Worm (Caenorhabditis elegans): ENCODE results near the gene C29F5.1.

The C29F5.1 gene

DNA sequence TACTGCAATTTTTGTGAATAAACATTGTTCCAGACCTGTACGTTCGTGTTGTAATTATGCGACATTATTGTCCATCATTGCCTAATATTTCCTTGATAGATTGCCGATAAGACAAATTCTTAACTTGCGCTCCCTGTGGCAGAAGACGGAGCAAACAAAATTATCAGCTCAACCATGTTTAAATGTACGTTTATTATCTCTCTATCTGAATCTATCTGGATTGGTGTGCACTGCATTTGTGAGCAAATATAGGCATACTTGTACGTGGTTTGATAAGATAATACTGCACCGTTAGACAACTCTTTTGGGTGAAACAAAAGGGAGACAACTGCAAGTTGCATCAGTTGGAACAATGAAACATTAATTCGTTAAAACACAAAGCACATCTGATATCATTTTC, 24.0 kb downstream of the C29F5.1 start (continued):
- TF ChIP-seq B0261.1 (tag; optimal IDR thresholded peaks at IDR 0.05) (no peak), F52B5.7 (tag; optimal IDR thresholded peaks at IDR 0.05) (no peak), chd-7 (tag; optimal IDR thresholded peaks at IDR 0.05) (no peak), lin-26 (GFP tag; IDR thresholded peaks at IDR 0.05) (no peak), madf-3 (GFP tag; IDR thresholded peaks at IDR 0.05) (no peak), ceh-40 (GFP tag; IDR thresholded peaks at IDR 0.05) (no peak), F57A8.1 (GFP tag; optimal IDR thresholded peaks at IDR 0.05) (no peak), tbx-9 (tag; optimal IDR thresholded peaks at IDR 0.05; ENCODE audit: borderline replicate concordance) (no peak), mcd-1 (GFP tag; IDR thresholded peaks at IDR 0.05) (no peak), atf-7 (tag; optimal IDR thresholded peaks at IDR 0.05) (peak; percentile 26), Y79H2A.3 (GFP tag; conservative IDR thresholded peaks at IDR 0.05) (no peak), zim-3 (tag; optimal IDR thresholded peaks at IDR 0.05) (no peak), C17E4.6 (GFP tag; IDR thresholded peaks at IDR 0.05) (no peak), dox-1 (GFP tag; IDR thresholded peaks at IDR 0.05) (peak; percentile 62), Y56A3A.18 (GFP tag; IDR thresholded peaks at IDR 0.05) (no peak), nhr-90 (tag; optimal IDR thresholded peaks at IDR 0.05) (no peak), ZK185.1 (tag; optimal IDR thresholded peaks at IDR 0.05; ENCODE audit: poor library complexity, severe bottlenecking) (no peak), mel-28 (tag; optimal IDR thresholded peaks at IDR 0.05; ENCODE audit: borderline replicate concordance) (no peak), tbp1 (GFP tag; optimal IDR thresholded peaks at IDR 0.05) (peak; percentile 30), ceh-58 (GFP tag; IDR thresholded peaks at IDR 0.05) (no peak), cebp-2 (GFP tag; IDR thresholded peaks at IDR 0.05) (no peak), snpc-1.1 (tag; optimal IDR thresholded peaks at IDR 0.05; ENCODE audit: insufficient read depth) (no peak), lin-54 (GFP tag; optimal IDR thresholded peaks at IDR 0.05) (peak; percentile 28)

DNA sequence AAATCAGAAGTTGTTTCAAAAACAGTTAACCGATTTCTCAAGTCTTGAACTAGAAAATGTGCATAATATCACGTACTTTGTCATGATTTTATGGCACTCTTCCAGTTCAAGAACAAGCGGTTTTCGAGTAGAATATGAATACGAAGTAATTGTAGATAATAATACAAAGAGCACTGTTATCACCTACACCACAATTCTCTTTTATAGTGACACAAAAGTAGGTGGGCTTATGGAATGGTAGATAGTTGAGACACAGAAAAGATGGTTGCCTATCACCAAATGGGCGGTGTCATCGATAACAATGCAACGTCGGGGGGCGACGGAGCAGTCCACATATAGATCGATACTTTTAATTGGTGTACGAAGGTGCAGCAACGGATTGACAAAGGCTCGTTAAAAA, 25.3 kb downstream of the C29F5.1 start:
- TF ChIP-seq lag-1 (GFP tag; IDR thresholded peaks at IDR 0.05) = no peak
- no peak for TF ChIP-seq pha-4 (tag; optimal IDR thresholded peaks at IDR 0.05)
- TF ChIP-seq mcd-1 (GFP tag; IDR thresholded peaks at IDR 0.05) = no peak
- no peak for TF ChIP-seq D2030.7 (GFP tag; IDR thresholded peaks at IDR 0.05)
- no peak for TF ChIP-seq F57A8.1 (GFP tag; optimal IDR thresholded peaks at IDR 0.05)
- no peak for TF ChIP-seq F33H1.4 (GFP tag; IDR thresholded peaks at IDR 0.05)
- no peak for TF ChIP-seq bed-2 (GFP tag; IDR thresholded peaks at IDR 0.05)
- TF ChIP-seq dpl-1 (GFP tag; optimal IDR thresholded peaks at IDR 0.05) = no peak
- no peak for TF ChIP-seq nfya-1 (tag; optimal IDR thresholded peaks at IDR 0.05; ENCODE audit: borderline replicate concordance, insufficient read depth)
- TF ChIP-seq attf-5 (GFP tag; optimal IDR thresholded peaks at IDR 0.05) = peak; percentile 2
- TF ChIP-seq Y53F4B.3 (GFP tag; IDR thresholded peaks at IDR 0.05) = no peak
- no peak for TF ChIP-seq ekl-4 (GFP tag; IDR thresholded peaks at IDR 0.05)
- TF ChIP-seq cebp-1 (GFP tag; IDR thresholded peaks at IDR 0.05) = no peak
- no peak for TF ChIP-seq cebp-1 (tag; optimal IDR thresholded peaks at IDR 0.05)
- no peak for TF ChIP-seq nhr-27 (tag; optimal IDR thresholded peaks at IDR 0.05)
- TF ChIP-seq mel-28 (tag; optimal IDR thresholded peaks at IDR 0.05; ENCODE audit: borderline replicate concordance) = no peak
- TF ChIP-seq F49E8.2 (tag; optimal IDR thresholded peaks at IDR 0.05; ENCODE audit: insufficient read depth) = no peak
- no peak for TF ChIP-seq lsy-27 (tag; optimal IDR thresholded peaks at IDR 0.05; ENCODE audit: borderline replicate concordance, insufficient read depth)
- TF ChIP-seq ceh-100 (GFP tag; IDR thresholded peaks at IDR 0.05) = no peak
- TF ChIP-seq B0035.1 (tag; optimal IDR thresholded peaks at IDR 0.05) = no peak
- no peak for TF ChIP-seq Y53G8AR.9 (GFP tag; conservative IDR thresholded peaks at IDR 0.05)
- no peak for TF ChIP-seq tbp1 (GFP tag; optimal IDR thresholded peaks at IDR 0.05)
- TF ChIP-seq repo-1 (tag; optimal IDR thresholded peaks at IDR 0.05) = no peak
- no peak for TF ChIP-seq lin-35 (GFP tag; optimal IDR thresholded peaks at IDR 0.05)
- no peak for TF ChIP-seq Y95B8A.8 (GFP tag; IDR thresholded peaks at IDR 0.05)
- no peak for TF ChIP-seq ztf-28 (GFP tag; IDR thresholded peaks at IDR 0.05)
- TF ChIP-seq F39B2.1 (GFP tag; IDR thresholded peaks at IDR 0.05) = no peak
- no peak for TF ChIP-seq ceh-79 (tag; optimal IDR thresholded peaks at IDR 0.05)
- TF ChIP-seq zim-3 (tag; optimal IDR thresholded peaks at IDR 0.05) = no peak
- no peak for TF ChIP-seq B0019.2 (GFP tag; conservative IDR thresholded peaks at IDR 0.05)

Data from whole organism, young adult.